Worm (Caenorhabditis elegans): ENCODE measurements around the gene pks-1.

DNA sequence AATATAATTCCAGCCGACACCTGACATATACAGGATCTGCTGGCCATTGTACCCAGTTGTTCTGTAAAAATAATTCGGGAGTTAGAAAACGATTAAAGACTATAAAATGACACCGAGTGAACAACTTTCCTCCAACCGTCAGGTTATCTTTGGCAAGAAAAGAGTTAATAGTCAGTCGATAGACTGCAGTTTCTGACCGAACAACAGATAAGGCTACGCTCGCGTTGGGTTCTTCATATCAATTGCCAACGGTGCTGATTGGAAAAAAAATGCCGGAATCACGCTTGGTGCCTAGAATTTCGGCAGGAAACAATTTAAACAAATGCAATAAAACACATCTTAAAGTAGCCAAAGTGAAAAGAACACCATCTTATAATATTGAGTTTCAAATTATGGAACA lies 13.1 kb upstream of the pks-1 start, which contains the start of gene scav-1:
- TF ChIP-seq nhr-90 (tag; optimal IDR thresholded peaks at IDR 0.05; ENCODE audit: poor library complexity) (no peak), fkh-4 (tag; optimal IDR thresholded peaks at IDR 0.05; ENCODE audit: borderline replicate concordance) (no peak), C34B4.2 (tag; optimal IDR thresholded peaks at IDR 0.05) (no peak), lin-39 (tag; optimal IDR thresholded peaks at IDR 0.05) (no peak), fkh-10 (GFP tag; optimal IDR thresholded peaks at IDR 0.05) (no peak), nhr-71 (tag; optimal IDR thresholded peaks at IDR 0.05) (no peak), vab-15 (tag; optimal IDR thresholded peaks at IDR 0.05) (no peak), pag-3 (tag; optimal IDR thresholded peaks at IDR 0.05; ENCODE audit: borderline replicate concordance, insufficient read depth) (no peak), mef-2 (tag; optimal IDR thresholded peaks at IDR 0.05) (no peak)

All from whole organism, L1 larva.